Worm (Caenorhabditis elegans) whole organism, L2 larva: ENCODE data around the gene B0244.10.

Experiments
- F13H6.1 ChIP-seq: sonication (generic microtip); optimal IDR thresholded peaks from 2 replicates; lab custom pipeline; 2016; ENCODE audit warnings: missing genetic modification characterization, missing compliant biosample characterization
- ZK546.5 ChIP-seq: sonication (generic microtip); optimal IDR thresholded peaks from 2 replicates; lab custom pipeline; 2017; ENCODE audit warnings: missing biosample characterization, missing genetic modification characterization
- aly-2 ChIP-seq: fragments of 150-350 bp; optimal IDR thresholded peaks from 2 replicates; lab custom pipeline; 2014; ENCODE audit warnings: missing biosample characterization, missing genetic modification characterization
- ama-1 ChIP-seq: fragments of 150-350 bp; optimal IDR thresholded peaks from 2 replicates; lab custom pipeline; 2018; ENCODE audit warnings: inconsistent platforms
- ceh-16 ChIP-seq: fragments of 150-350 bp; optimal IDR thresholded peaks from 2 replicates; lab custom pipeline; 2014; ENCODE audit warnings: missing biosample characterization, missing genetic modification characterization
- crh-2 ChIP-seq: sonication (generic microtip); optimal IDR thresholded peaks from 2 replicates; lab custom pipeline; 2017; ENCODE audit warnings: missing biosample characterization, missing genetic modification characterization
- elt-1 ChIP-seq: fragments of 150-350 bp; optimal IDR thresholded peaks from 2 replicates; lab custom pipeline; 2014; ENCODE audit warnings: missing biosample characterization, missing genetic modification characterization
- elt-3 ChIP-seq: sonication (generic microtip); optimal IDR thresholded peaks from 2 replicates; lab custom pipeline; 2017; ENCODE audit warnings: missing biosample characterization, missing genetic modification characterization
- fos-1 ChIP-seq: fragments of 150-350 bp; optimal IDR thresholded peaks from 2 replicates; lab custom pipeline; 2014; ENCODE audit warnings: missing biosample characterization, missing genetic modification characterization
- gmeb-1 ChIP-seq: fragments of 150-350 bp; optimal IDR thresholded peaks from 2 replicates; lab custom pipeline; 2014; ENCODE audit warnings: missing biosample characterization, missing genetic modification characterization
- lin-11 ChIP-seq: fragments of 150-350 bp; sonication (generic microtip); optimal IDR thresholded peaks from 2 replicates; lab custom pipeline; 2014; ENCODE audit warnings: missing biosample characterization, missing genetic modification characterization, inconsistent platforms, mixed read lengths
- lin-13 ChIP-seq: fragments of 150-350 bp; optimal IDR thresholded peaks from 2 replicates; lab custom pipeline; 2014; ENCODE audit warnings: missing biosample characterization, missing genetic modification reagents, missing genetic modification characterization
- lsy-2 ChIP-seq, 2 experiments: fragments of 150-350 bp in 1 of 2; sonication (generic microtip) in 1 of 2; optimal IDR thresholded peaks; 2 replicates each; lab custom pipeline; 2014 to 2017; ENCODE audit warnings: missing biosample characterization in 2 of 2, missing genetic modification characterization in 2 of 2
- mab-5 ChIP-seq: fragments of 150-350 bp; optimal IDR thresholded peaks from 2 replicates; lab custom pipeline; 2014; ENCODE audit warnings: missing biosample characterization, missing genetic modification characterization
- mdl-1 ChIP-seq, 2 experiments: fragments of 150-350 bp in 1 of 2; sonication (generic microtip) in 1 of 2; optimal IDR thresholded peaks; 2 replicates each; lab custom pipeline; 2017; ENCODE audit warnings: missing biosample characterization in 2 of 2, missing genetic modification characterization in 2 of 2
- nhr-11 ChIP-seq: fragments of 150-350 bp; optimal IDR thresholded peaks from 2 replicates; lab custom pipeline; 2014; ENCODE audit warnings: missing biosample characterization, missing genetic modification characterization
- nhr-129 ChIP-seq: fragments of 150-350 bp; optimal IDR thresholded peaks from 2 replicates; lab custom pipeline; 2014; ENCODE audit warnings: missing biosample characterization, missing genetic modification characterization
- nhr-237 ChIP-seq: fragments of 150-350 bp; optimal IDR thresholded peaks from 2 replicates; lab custom pipeline; 2014; ENCODE audit warnings: missing biosample characterization, missing genetic modification characterization
- nhr-6 ChIP-seq: fragments of 150-350 bp; optimal IDR thresholded peaks from 2 replicates; lab custom pipeline; 2014; ENCODE audit warnings: missing biosample characterization, missing genetic modification characterization
- nhr-77 ChIP-seq: fragments of 150-350 bp; optimal IDR thresholded peaks from 2 replicates; lab custom pipeline; 2014; ENCODE audit warnings: missing biosample characterization, missing genetic modification characterization
- peb-1 ChIP-seq: fragments of 150-350 bp; optimal IDR thresholded peaks from 2 replicates; lab custom pipeline; 2014; ENCODE audit warnings: missing biosample characterization, missing genetic modification characterization
- sem-4 ChIP-seq: fragments of 150-350 bp; optimal IDR thresholded peaks from 2 replicates; lab custom pipeline; 2014; ENCODE audit warnings: missing biosample characterization, missing genetic modification reagents, missing genetic modification characterization
- sma-9 ChIP-seq, 2 experiments: fragments of 150-350 bp in 1 of 2; sonication (generic microtip) in 1 of 2; optimal IDR thresholded peaks; 2 replicates each; lab custom pipeline; 2014 to 2016; ENCODE audit warnings: missing genetic modification characterization in 2 of 2, mild to moderate bottlenecking in 1 of 2, missing biosample characterization in 1 of 2, missing compliant biosample characterization in 1 of 2, missing genetic modification reagents in 1 of 2, moderate library complexity in 1 of 2
- snpc-4 ChIP-seq: fragments of 150-350 bp; optimal IDR thresholded peaks from 2 replicates; lab custom pipeline; 2014; ENCODE audit warnings: missing biosample characterization, missing genetic modification characterization
- unc-55 ChIP-seq: fragments of 150-350 bp; sonication (generic microtip); optimal IDR thresholded peaks from 3 replicates; lab custom pipeline; 2014; ENCODE audit warnings: missing biosample characterization, missing genetic modification reagents, missing genetic modification characterization
- unc-62 ChIP-seq: fragments of 150-350 bp; optimal IDR thresholded peaks from 2 replicates; lab custom pipeline; 2014; ENCODE audit warnings: missing biosample characterization, missing genetic modification reagents, missing genetic modification characterization
- ztf-1 ChIP-seq: fragments of 200-800 bp; sonication (Bioruptor generic); conservative IDR thresholded peaks from 2 replicates; pipeline ENCODE4 v1.3.6; 2022; ENCODE audit warnings: missing genetic modification characterization, missing compliant biosample characterization
- ztf-11 ChIP-seq: sonication (generic microtip); optimal IDR thresholded peaks from 2 replicates; lab custom pipeline; 2017; ENCODE audit warnings: missing biosample characterization, missing genetic modification characterization
- ztf-4 ChIP-seq: fragments of 150-350 bp; optimal IDR thresholded peaks from 2 replicates; lab custom pipeline; 2014; ENCODE audit warnings: missing biosample characterization, missing genetic modification characterization

B0244.10 gene

DNA sequence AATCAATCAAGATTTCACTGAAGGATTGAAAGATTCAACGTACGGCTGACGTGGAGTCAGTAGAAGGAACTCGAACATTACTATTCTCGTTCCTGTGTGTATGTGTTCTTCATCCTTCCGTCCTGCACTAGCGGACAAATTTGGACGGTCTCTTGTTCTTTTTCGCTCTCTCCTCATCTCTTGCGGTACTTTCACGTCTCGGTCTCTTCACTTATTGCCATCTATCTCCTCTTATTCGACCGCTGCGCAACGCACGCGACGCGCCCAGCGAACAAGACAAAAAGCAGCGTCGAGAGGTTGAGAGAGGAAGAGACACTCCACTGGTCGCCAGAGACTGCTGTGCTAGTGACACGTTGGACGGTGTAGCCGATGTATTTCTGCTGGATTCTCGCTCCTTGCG lies 19.5 kb upstream of the B0244.10 start (continued):
- TF ChIP-seq crh-2 (peak; percentile 51), peb-1 (tag; lab: Kevin White, UChicago) (no peak), snpc-4 (tag; lab: Kevin White, UChicago) (peak; percentile 26), elt-3 (tag; lab: Kevin White, UChicago) (no peak), F13H6.1 (tag; lab: Kevin White, UChicago) (peak; percentile 75), mdl-1 (tag; optimal IDR thresholded peaks at IDR 0.05; lab: Kevin White, UChicago) (peak; percentile 63 to 68), fos-1 (tag; lab: Kevin White, UChicago) (peak; percentile 54), aly-2 (no peak)

DNA sequence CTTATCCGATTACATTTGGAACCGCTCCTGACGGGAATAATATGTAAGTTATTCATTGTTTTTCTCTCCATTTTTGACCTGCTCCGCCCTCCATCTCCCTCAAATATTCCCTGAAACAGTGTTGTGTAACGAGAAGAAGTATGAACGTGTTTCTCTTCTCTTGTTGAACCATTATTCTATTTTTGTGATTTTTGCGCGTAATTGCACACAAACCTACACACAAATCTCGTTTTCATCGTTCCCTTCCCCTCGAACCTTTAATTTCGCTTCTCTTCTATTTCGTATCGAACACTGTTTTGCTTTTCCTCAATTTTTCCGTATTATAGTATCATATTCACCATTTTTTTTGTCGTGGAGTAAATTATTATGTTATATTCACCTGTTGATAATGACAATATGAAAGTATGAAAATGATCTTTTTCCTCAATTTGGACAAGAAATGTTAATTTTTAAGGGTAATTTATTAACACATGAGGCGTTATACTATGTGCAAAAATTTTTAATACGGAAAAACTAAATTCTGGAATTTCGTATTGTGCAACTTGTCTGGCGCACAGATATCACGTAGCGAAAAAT lies 17.7 kb upstream of the B0244.10 start:
- TF ChIP-seq unc-55 (GFP tag; lab: Kevin White, UChicago) (no peak), ama-1 (lab: Kevin White, UChicago) (peak; percentile 28)

DNA sequence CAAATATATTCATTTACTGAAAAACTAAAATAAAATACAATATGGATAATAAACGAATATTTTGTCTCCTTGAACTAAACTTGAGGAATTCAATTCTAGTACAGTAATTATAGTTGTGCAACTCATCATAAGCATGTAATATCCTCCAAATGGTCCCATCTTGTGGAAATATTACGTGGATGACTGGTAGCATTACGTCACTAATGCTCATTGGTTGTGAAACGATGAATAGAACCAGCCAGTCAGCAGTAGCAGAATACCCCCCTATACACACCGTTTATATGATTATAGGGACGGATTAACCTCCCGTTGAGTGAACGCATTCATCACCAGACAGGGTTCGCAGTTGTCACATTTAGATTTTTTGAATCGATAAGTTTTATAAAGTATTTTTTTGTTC lies 16.6 kb upstream of the B0244.10 start:
- TF ChIP-seq ceh-16 (tag; lab: Kevin White, UChicago) (peak; percentile 4), unc-62 (no peak)

DNA sequence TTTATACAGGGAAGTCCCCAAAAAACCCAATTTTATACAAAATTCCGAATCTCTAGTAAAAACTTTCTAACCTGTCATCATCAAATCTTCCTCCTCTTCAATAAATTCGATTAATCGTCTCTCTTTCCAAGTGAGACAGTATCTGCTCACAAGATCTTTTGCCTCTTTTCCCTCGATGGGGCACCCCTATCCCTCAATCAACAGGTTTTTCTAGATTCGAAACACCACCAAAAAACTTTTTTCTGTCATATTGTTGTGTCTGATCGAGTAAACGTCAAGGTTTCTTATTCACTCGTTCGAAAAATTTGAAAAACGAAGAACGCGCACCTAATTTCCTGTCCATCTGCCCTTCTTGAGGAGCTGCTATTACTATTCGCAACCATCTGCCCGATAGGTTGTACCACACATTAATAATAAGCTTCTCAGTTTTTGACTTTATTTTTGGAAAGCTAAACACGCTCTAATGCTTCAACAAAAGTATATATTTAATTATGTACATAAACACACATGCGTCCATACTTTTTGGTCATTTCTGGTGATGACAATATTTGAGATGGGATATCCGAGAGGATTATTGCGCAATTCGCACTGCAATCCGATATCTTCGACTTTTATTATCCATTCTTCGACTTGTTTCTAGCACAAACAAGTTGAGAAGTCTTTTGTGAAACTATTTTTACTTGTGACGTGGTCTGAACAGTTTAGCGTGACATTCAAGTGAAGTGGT lies 15.7 kb upstream of the B0244.10 start:
- TF ChIP-seq ceh-16 (tag; lab: Kevin White, UChicago) (peak; percentile 80), aly-2 (no peak)

DNA sequence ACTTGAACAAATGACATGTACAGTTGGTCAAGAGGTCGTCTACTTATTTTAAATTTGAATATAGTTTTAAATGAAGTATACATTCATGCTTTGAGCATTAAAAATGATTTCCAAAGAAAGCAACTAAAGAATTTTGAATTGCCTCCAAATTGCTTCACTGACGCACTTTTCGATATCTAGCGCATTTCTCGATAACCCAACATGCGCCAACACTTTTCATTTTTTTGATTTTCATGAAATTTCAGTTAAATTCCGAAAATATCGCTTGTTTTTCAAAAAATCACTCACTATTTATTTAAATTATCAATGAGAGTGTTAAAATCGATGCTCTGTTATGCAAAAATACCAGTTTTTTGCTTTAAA lies 15.1 kb upstream of the B0244.10 start:
- TF ChIP-seq ztf-4 (tag; lab: Kevin White, UChicago) (no peak), gmeb-1 (tag; lab: Kevin White, UChicago) (peak; percentile 35), F13H6.1 (tag; lab: Kevin White, UChicago) (no peak), lsy-2 (tag; optimal IDR thresholded peaks at IDR 0.05; lab: Kevin White, UChicago) (peak; percentile 8 to 18)

DNA sequence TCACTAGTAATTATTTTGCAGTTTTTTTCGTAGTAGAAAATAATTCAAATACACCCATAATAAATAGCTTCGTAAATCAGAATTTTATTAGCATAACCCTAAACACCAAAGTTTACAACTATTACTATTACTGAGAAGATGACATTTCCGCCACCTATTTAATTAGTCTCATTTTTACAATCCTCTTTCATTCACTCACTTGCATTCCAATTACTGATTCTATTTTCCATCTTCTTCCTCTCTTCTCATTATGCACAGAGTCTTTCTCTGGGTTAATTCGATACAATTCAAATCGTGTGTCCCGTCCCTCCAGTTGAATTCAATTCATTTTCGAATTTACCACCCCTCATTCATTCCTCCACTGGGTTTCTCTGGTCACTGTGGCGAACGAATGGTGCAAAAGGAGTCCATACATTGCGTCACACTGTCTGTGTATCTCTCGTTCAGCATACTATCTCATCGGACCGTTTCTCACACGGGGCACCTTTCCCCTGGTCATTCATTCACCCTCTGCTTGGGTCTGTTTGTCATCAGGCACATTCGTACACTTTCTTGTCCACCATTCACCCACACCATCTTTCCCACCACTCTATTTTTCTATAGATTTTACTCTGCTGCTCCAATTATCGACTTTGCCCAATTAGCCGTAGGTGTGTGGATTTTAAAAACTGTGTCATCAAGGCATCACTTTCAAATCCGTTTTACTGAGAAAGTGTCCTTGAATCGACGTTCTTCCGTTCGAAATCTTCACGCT lies 14.5 kb upstream of the B0244.10 start:
- TF ChIP-seq ztf-1 (GFP tag; lab: Robert Waterston, UW) (no peak), sma-9 (GFP tag; optimal IDR thresholded peaks at IDR 0.05; lab: Kevin White, UChicago) (peak; percentile 2), sma-9 (tag; optimal IDR thresholded peaks at IDR 0.05; lab: Kevin White, UChicago) (no peak)

DNA sequence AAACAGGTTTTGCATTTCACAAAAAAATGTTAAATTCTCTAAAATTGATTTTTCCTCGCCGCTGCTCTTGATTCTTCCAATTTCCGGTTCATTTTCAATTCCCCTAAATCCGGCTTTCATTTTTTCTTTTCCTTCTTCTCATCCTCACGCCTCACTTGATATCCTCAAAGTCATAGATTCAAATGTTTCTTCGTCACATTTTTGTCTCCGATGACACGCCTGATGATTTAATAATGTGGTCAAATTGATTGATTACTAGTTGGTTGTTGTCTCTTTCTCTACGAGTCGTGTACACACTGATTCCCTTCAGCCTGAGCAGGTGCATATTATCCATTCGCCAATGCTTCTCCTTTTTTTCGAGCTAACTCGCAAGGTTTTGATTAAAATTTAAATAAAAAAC lies 13.5 kb upstream of the B0244.10 start:
- TF ChIP-seq unc-55 (GFP tag; lab: Kevin White, UChicago) (no peak), mab-5 (tag; lab: Kevin White, UChicago) (no peak), lin-13 (GFP tag; lab: Kevin White, UChicago) (no peak), unc-62 (no peak), elt-1 (tag; lab: Kevin White, UChicago) (no peak), nhr-77 (tag; lab: Kevin White, UChicago) (no peak), ztf-11 (tag; lab: Kevin White, UChicago) (no peak), nhr-6 (tag; lab: Kevin White, UChicago) (no peak), sem-4 (tag; lab: Kevin White, UChicago) (no peak), mdl-1 (tag; optimal IDR thresholded peaks at IDR 0.05; lab: Kevin White, UChicago) (no peak), nhr-237 (tag; lab: Kevin White, UChicago) (no peak), lin-11 (tag; lab: Kevin White, UChicago) (no peak), ZK546.5 (tag; lab: Kevin White, UChicago) (no peak), aly-2 (no peak), nhr-11 (tag; lab: Kevin White, UChicago) (no peak), nhr-129 (tag; lab: Kevin White, UChicago) (no peak), gmeb-1 (tag; lab: Kevin White, UChicago) (no peak)
